Worm (Caenorhabditis elegans): Measurements from ENCODE around the gene shn-1.

The shn-1 gene

ce11 chrII:11390865-11391264 is at the start of gene shn-1:
TSS of gene shn-1 (minus strand) at chrII:11390965.
- TF ChIP-seq dao-5 (tag; optimal IDR thresholded peaks at IDR 0.05) (no peak), W03F9.2 (tag; optimal IDR thresholded peaks at IDR 0.05) (no peak), him-1 (tag; optimal IDR thresholded peaks at IDR 0.05) (no peak)

ce11 chrII:11440265-11440664 is 49.5 kb upstream of the shn-1 start, which contains the start of gene VW02B12L.2:
TSS of gene VW02B12L.2 (minus strand) at chrII:11440329.
- no peak for TF ChIP-seq W03F9.2 (tag; optimal IDR thresholded peaks at IDR 0.05)

DNA sequence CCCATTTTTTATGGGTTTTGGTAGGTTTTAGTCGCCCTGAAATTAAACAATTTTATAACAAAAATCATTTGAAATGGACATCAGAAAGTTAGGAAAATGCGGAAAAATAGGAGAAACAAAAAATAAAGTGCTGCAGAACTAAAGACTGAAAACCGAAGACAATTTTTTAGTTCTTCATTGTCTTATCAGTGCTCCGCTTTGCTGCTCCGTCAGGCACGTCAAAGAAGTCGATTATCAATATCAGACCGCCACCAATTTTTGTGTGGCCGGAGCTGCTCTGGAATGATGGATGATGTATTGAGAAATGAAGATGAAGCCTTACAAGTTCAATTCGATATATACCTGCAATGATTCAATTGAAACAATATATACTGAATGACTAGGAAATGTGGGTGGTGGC is 47.7 kb upstream of the shn-1 start, which contains the start of gene vha-6:
Gene vha-6, minus strand, starts transcription at position 36 of the 400 bp plus-strand sequence.
- TF ChIP-seq him-1 (tag; optimal IDR thresholded peaks at IDR 0.05) (no peak), dao-5 (tag; optimal IDR thresholded peaks at IDR 0.05) (no peak), W03F9.2 (tag; optimal IDR thresholded peaks at IDR 0.05) (no peak)

DNA sequence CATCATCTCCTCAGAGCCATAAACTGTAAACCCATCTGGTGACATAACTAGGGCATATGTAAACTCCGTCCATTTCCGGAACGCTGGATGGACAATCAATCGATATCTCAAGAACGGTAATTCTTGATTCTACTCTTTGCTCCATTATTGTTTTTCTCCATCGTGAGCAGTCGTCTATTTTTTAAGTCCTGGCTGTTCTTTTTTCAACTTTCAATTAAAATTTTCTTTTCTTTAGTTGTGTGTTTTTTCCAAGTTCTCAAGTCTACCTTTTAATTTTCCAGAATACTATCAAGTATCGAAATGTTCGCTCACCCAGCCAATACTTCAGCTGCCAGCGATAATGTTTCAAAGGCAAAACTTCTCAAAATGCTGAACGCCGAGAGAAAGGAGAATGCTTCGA is 43.2 kb upstream of the shn-1 start, which contains the start of gene C05D12.5:
Gene C05D12.5, plus strand, starts transcription at position 301 of the 400 bp plus-strand sequence.
- TF ChIP-seq him-1 (tag; optimal IDR thresholded peaks at IDR 0.05) (no peak), dao-5 (tag; optimal IDR thresholded peaks at IDR 0.05) (no peak), W03F9.2 (tag; optimal IDR thresholded peaks at IDR 0.05) (no peak)

DNA sequence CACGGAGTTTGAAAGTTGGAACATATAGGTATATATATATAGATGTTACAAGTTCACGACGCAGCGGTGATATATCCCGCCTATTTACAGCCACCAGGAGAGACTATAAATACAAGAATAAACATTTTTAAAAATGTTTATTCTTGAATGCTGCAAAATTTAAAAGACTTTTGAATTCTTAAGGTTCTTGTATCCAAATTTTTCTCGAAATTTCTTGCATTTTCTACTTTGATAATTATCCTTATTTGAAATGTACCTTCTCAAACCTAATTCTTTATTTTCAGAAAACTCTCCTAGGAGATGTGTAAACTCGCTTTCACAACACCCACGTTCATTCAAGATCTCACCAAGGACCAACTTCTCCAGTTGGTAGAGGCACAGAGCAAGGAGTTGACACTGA is 40.8 kb upstream of the shn-1 start, which contains the start of gene C05D12.4:
Gene C05D12.4, plus strand, starts transcription at position 301 of the 400 bp plus-strand sequence.
- TF ChIP-seq dao-5 (tag; optimal IDR thresholded peaks at IDR 0.05) (no peak), him-1 (tag; optimal IDR thresholded peaks at IDR 0.05) (no peak), W03F9.2 (tag; optimal IDR thresholded peaks at IDR 0.05) (no peak)

- TF ChIP-seq W03F9.2 (tag; optimal IDR thresholded peaks at IDR 0.05) (no peak), dao-5 (tag; optimal IDR thresholded peaks at IDR 0.05) (no peak), him-1 (tag; optimal IDR thresholded peaks at IDR 0.05) (no peak)
Measured at ce11 chrII:11428599-11428998, 37.8 kb upstream of the shn-1 start.

DNA sequence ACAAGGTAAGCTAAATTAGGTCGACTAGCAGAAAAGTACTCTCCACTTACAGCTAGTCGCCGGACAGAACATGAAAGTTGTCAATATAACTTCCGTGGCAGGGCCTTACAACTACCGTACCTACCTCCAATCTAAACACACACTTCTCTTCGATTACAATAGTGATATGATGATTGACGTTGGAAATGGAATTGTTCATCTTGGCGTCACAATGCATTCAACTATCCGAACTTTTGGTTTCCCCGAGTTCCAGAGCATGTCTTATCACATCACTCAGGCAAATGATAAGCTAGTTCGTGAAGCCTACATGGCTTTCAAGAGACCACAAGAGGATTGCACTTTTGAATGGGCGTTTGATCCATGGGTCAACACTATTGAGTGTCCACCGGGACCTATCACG is 36.6 kb upstream of the shn-1 start:
- no peak for TF ChIP-seq W03F9.2 (tag; optimal IDR thresholded peaks at IDR 0.05)
- TF ChIP-seq dao-5 (tag; optimal IDR thresholded peaks at IDR 0.05) = no peak
- no peak for TF ChIP-seq him-1 (tag; optimal IDR thresholded peaks at IDR 0.05)

- TF ChIP-seq him-1 (tag; optimal IDR thresholded peaks at IDR 0.05) = no peak
- TF ChIP-seq dao-5 (tag; optimal IDR thresholded peaks at IDR 0.05) = no peak
- no peak for TF ChIP-seq W03F9.2 (tag; optimal IDR thresholded peaks at IDR 0.05)
Measured at ce11 chrII:11424579-11425316, 34.0 kb upstream of the shn-1 start, which contains the start of gene C05D12.3. TSS of gene C05D12.3 (plus strand) at chrII:11425266.

DNA sequence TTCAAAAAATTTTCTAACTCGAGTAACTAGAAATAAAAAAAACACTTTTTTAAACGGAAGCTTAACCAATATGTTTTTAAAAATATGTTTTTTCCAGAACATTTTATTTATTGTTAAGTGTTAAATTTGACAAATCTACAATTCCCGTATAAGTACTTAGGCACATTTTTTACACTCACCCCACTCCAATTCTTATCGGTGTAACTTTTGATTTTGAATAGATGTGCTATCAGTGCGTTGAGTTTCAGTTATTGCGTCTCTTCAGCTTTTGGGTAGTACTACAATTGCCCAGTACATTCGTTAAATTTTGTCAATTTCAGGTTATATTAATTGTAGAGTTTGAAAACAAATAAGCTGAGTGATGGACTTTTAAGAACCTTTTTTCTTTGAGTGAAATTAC is 33.3 kb upstream of the shn-1 start:
- no peak for TF ChIP-seq dao-5 (tag; optimal IDR thresholded peaks at IDR 0.05)
- TF ChIP-seq W03F9.2 (tag; optimal IDR thresholded peaks at IDR 0.05) = no peak
- no peak for TF ChIP-seq him-1 (tag; optimal IDR thresholded peaks at IDR 0.05)

- TF ChIP-seq dao-5 (tag; optimal IDR thresholded peaks at IDR 0.05) (no peak), W03F9.2 (tag; optimal IDR thresholded peaks at IDR 0.05) (peak; percentile 2)
Measured at ce11 chrII:11418476-11418875, 27.7 kb upstream of the shn-1 start.

DNA sequence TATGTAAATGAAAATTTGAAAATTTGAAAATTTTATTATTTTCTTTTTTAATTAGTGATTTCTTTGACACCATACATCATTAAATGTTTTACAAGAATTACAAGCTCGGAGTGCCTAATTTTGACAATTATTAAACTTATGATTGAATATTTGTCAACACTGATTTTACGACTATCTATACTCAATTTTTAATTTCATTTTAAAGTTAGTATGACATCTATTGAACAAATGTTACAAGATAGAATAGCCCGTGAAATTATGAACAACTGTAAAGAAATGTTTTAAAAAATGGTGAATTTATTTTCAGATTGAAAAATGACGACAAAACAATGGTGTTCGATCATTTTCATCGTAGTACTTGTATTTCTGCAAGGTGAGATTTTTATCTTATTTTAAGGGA is 27.2 kb upstream of the shn-1 start, which contains the start of gene C05D12.2:
Gene C05D12.2, plus strand, starts transcription at position 301 of the 400 bp plus-strand sequence.
- no peak for TF ChIP-seq him-1 (tag; optimal IDR thresholded peaks at IDR 0.05)
- TF ChIP-seq W03F9.2 (tag; optimal IDR thresholded peaks at IDR 0.05) = no peak
- no peak for TF ChIP-seq dao-5 (tag; optimal IDR thresholded peaks at IDR 0.05)

DNA sequence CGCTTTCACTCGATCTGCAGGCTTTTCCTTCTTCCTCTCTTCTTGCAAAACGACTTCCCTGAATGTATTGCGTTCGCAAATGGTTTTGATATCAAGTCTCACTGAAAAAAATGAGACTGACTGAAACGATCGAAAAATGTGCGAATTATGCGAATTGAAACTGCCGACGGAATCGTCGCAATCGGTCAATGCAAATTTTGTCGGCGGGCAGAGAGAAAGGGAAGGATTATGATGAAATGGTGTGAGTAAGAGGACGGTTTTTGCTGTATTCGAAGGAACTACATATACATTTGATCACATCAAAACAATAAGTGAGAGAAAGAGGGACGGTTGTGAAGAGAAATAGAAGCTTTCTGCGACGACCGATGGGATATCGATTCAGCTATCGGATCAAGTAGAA is 24.9 kb upstream of the shn-1 start, which contains the start of gene C05D12.1:
Gene C05D12.1, minus strand, starts transcription at position 101 of the 400 bp plus-strand sequence.
- TF ChIP-seq him-1 (tag; optimal IDR thresholded peaks at IDR 0.05) = no peak
- no peak for TF ChIP-seq dao-5 (tag; optimal IDR thresholded peaks at IDR 0.05)
- TF ChIP-seq W03F9.2 (tag; optimal IDR thresholded peaks at IDR 0.05) = no peak

DNA sequence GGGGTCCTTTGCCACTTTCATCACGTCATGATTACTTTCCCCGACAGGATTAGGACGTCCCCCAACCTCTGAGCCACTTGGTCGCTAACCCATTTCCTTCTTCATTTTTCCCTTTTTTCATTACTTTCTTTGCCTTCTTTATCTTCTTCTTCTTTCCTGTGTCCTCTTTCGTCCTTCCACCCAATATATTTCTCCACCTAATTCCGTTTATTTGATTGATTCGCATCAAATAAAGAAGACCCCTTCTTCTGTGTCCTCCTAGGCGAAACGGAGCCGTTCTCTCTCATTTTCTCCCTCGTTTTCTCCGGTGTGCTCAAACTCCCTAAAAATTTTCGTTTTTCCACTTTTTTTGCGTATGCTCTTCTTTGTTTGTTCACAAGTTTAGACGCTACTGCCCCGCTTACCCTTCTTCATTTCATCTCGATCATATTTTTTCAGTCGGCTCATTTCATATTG is 18.9 kb upstream of the shn-1 start, which contains the start of gene C05D12.7:
Gene C05D12.7, plus strand, starts transcription at position 406 of the 456 bp plus-strand sequence.
- TF ChIP-seq dao-5 (tag; optimal IDR thresholded peaks at IDR 0.05) = no peak
- no peak for TF ChIP-seq W03F9.2 (tag; optimal IDR thresholded peaks at IDR 0.05)
- TF ChIP-seq him-1 (tag; optimal IDR thresholded peaks at IDR 0.05) = no peak

- TF ChIP-seq W03F9.2 (tag; optimal IDR thresholded peaks at IDR 0.05) (no peak), him-1 (tag; optimal IDR thresholded peaks at IDR 0.05) (no peak), dao-5 (tag; optimal IDR thresholded peaks at IDR 0.05) (no peak)
Measured at ce11 chrII:11400386-11400785, 9.6 kb upstream of the shn-1 start.

All from whole organism, L4/young adult.